Fruit fly (Drosophila melanogaster) whole organism, embryonic: ENCODE results near the gene Antp.
A peak's percentile ranks its signal among the peaks of the same experiment; 100 is the strongest.

Experiments used
- Aef1 ChIP-seq: fragments of 200-800 bp; sonication (Bioruptor generic); IDR thresholded peaks from 3 replicates; pipeline ENCODE4 v1.3.6; 2022; ENCODE audit warnings: missing biosample characterization, missing genetic modification characterization
- Antp ChIP-seq: fragments of 200-800 bp; sonication (Bioruptor generic); optimal IDR thresholded peaks from 3 replicates; lab custom pipeline; 2016; ENCODE audit warnings: missing biosample characterization, missing genetic modification characterization
- Atf6 ChIP-seq: fragments of 200-800 bp; sonication (Bioruptor generic); IDR thresholded peaks from 2 replicates; pipeline ENCODE4 v1.3.6; 2022; ENCODE audit warnings: missing biosample characterization, missing genetic modification characterization
- CG10267 ChIP-seq: fragments of 200-800 bp; sonication (Bioruptor generic); optimal IDR thresholded peaks from 2 replicates; lab custom pipeline; 2018; ENCODE audit warnings: missing biosample characterization, mild to moderate bottlenecking, missing genetic modification characterization, moderate library complexity
- CG10321 ChIP-seq: fragments of 200-800 bp; sonication (Bioruptor generic); IDR thresholded peaks from 2 replicates; pipeline ENCODE4 v1.3.6; 2022; ENCODE audit warnings: missing biosample characterization, missing genetic modification characterization
- CG10462 ChIP-seq: fragments of 200-800 bp; sonication (Bioruptor generic); optimal IDR thresholded peaks from 2 replicates; lab custom pipeline; 2016; ENCODE audit warnings: missing biosample characterization, missing genetic modification characterization
- CG10543 ChIP-seq: fragments of 200-800 bp; sonication (Bioruptor generic); optimal IDR thresholded peaks from 3 replicates; lab custom pipeline; 2017; ENCODE audit warnings: missing biosample characterization, mild to moderate bottlenecking, missing genetic modification characterization, moderate library complexity
- CG11247 ChIP-seq: fragments of 200-800 bp; sonication (Bioruptor generic); IDR thresholded peaks from 2 replicates; pipeline ENCODE4 v1.3.6; 2022; ENCODE audit warnings: missing biosample characterization, missing genetic modification characterization
- CG11723 ChIP-seq: fragments of 200-800 bp; sonication (Bioruptor generic); optimal IDR thresholded peaks from 2 replicates; lab custom pipeline; 2017; ENCODE audit warnings: missing biosample characterization, mild to moderate bottlenecking, missing genetic modification characterization
- CG13123 ChIP-seq: fragments of 200-800 bp; sonication (Bioruptor generic); optimal IDR thresholded peaks from 2 replicates; lab custom pipeline; 2016; ENCODE audit warnings: missing biosample characterization, missing genetic modification characterization
- CG13894 ChIP-seq: fragments of 200-800 bp; sonication (Bioruptor generic); optimal IDR thresholded peaks from 3 replicates; lab custom pipeline; 2018; ENCODE audit warnings: missing biosample characterization, mild to moderate bottlenecking, missing genetic modification characterization, moderate library complexity
- CG16863 ChIP-seq: fragments of 200-800 bp; sonication (Bioruptor generic); optimal IDR thresholded peaks from 3 replicates; lab custom pipeline; 2016; ENCODE audit warnings: missing biosample characterization, missing genetic modification characterization
- CG17359 ChIP-seq: fragments of 200-800 bp; sonication (Bioruptor generic); optimal IDR thresholded peaks from 3 replicates; lab custom pipeline; 2018; ENCODE audit warnings: missing biosample characterization, mild to moderate bottlenecking, missing genetic modification characterization, moderate library complexity
- CG18262 ChIP-seq: fragments of 200-800 bp; optimal IDR thresholded peaks from 3 replicates; lab custom pipeline; 2019; ENCODE audit warnings: missing biosample characterization, mild to moderate bottlenecking, missing genetic modification characterization, moderate library complexity
- CG18619 ChIP-seq: fragments of 200-800 bp; sonication (Bioruptor generic); optimal IDR thresholded peaks from 3 replicates; lab custom pipeline; 2017; ENCODE audit warnings: missing biosample characterization, mild to moderate bottlenecking, missing genetic modification characterization
- CG2120 ChIP-seq: fragments of 200-800 bp; sonication (Bioruptor generic); optimal IDR thresholded peaks from 3 replicates; lab custom pipeline; 2016; ENCODE audit warnings: missing biosample characterization, missing genetic modification characterization
- CG2889 ChIP-seq: fragments of 200-800 bp; sonication (Bioruptor generic); IDR thresholded peaks from 3 replicates; pipeline ENCODE4 v1.3.6; 2022; ENCODE audit warnings: missing biosample characterization, missing genetic modification characterization
- CG31224 ChIP-seq: fragments of 200-800 bp; sonication (Bioruptor generic); IDR thresholded peaks from 2 replicates; pipeline ENCODE4 v1.3.6; 2022; ENCODE audit warnings: missing biosample characterization, missing genetic modification characterization
- CG33213 ChIP-seq: fragments of 200-800 bp; sonication (Bioruptor generic); optimal IDR thresholded peaks from 3 replicates; lab custom pipeline; 2016; ENCODE audit warnings: missing biosample characterization, missing genetic modification characterization
- CG4424 ChIP-seq: fragments of 200-800 bp; sonication (Bioruptor generic); optimal IDR thresholded peaks from 3 replicates; lab custom pipeline; 2016; ENCODE audit warnings: missing biosample characterization, missing genetic modification characterization
- CG6689 ChIP-seq: fragments of 200-800 bp; sonication (Bioruptor generic); IDR thresholded peaks from 2 replicates; pipeline ENCODE4 v1.3.6; 2022; ENCODE audit warnings: missing biosample characterization, missing genetic modification characterization
- CG7357 ChIP-seq: fragments of 200-800 bp; sonication (Bioruptor generic); IDR thresholded peaks from 3 replicates; pipeline ENCODE4 v1.3.6; 2022; ENCODE audit warnings: missing biosample characterization, missing genetic modification characterization
- CG8359 ChIP-seq: fragments of 200-800 bp; sonication (Bioruptor generic); optimal IDR thresholded peaks from 2 replicates; lab custom pipeline; 2017; ENCODE audit warnings: missing biosample characterization, mild to moderate bottlenecking, missing genetic modification characterization, borderline replicate concordance
- CG8478 ChIP-seq: fragments of >200 bp; optimal IDR thresholded peaks from 2 replicates; lab custom pipeline; 2018
- CG9437 ChIP-seq: fragments of 200-800 bp; sonication (Bioruptor generic); optimal IDR thresholded peaks from 2 replicates; lab custom pipeline; 2018; ENCODE audit warnings: missing biosample characterization, mild to moderate bottlenecking, missing genetic modification characterization
- CG9797 ChIP-seq: fragments of 200-800 bp; sonication (Bioruptor generic); optimal IDR thresholded peaks from 3 replicates; lab custom pipeline; 2018; ENCODE audit warnings: missing biosample characterization, mild to moderate bottlenecking, missing genetic modification characterization
- Dad ChIP-seq: fragments of 200-800 bp; sonication (Bioruptor generic); optimal IDR thresholded peaks from 3 replicates; lab custom pipeline; 2016; ENCODE audit warnings: missing biosample characterization, missing genetic modification characterization
- ERR ChIP-seq: fragments of 200-800 bp; sonication (Bioruptor generic); optimal IDR thresholded peaks from 2 replicates; lab custom pipeline; 2016; ENCODE audit warnings: missing biosample characterization, missing genetic modification characterization
- HHEX ChIP-seq: fragments of 200-800 bp; sonication (Bioruptor generic); optimal IDR thresholded peaks from 3 replicates; lab custom pipeline; 2017; ENCODE audit warnings: missing biosample characterization, mild to moderate bottlenecking, missing genetic modification characterization, missing genetic modification reagents
- HmgD ChIP-seq: fragments of 200-800 bp; sonication (Bioruptor generic); optimal IDR thresholded peaks from 3 replicates; lab custom pipeline; 2016; ENCODE audit warnings: missing biosample characterization, missing genetic modification characterization
- Jarid2 ChIP-seq: fragments of 200-800 bp; sonication (Bioruptor generic); optimal IDR thresholded peaks from 3 replicates; lab custom pipeline; 2017; ENCODE audit warnings: mild to moderate bottlenecking, missing biosample characterization, missing genetic modification reagents, missing genetic modification characterization
- Meics ChIP-seq: fragments of 200-800 bp; sonication (Bioruptor generic); optimal IDR thresholded peaks from 2 replicates; lab custom pipeline; 2017; ENCODE audit warnings: missing biosample characterization, mild to moderate bottlenecking, missing genetic modification characterization
- NK7.1 ChIP-seq: fragments of 200-800 bp; sonication (Bioruptor generic); optimal IDR thresholded peaks from 3 replicates; lab custom pipeline; 2016; ENCODE audit warnings: missing biosample characterization, missing genetic modification characterization
- Nf-YC ChIP-seq: fragments of 200-800 bp; optimal IDR thresholded peaks from 3 replicates; lab custom pipeline; 2019; ENCODE audit warnings: missing biosample characterization, mild to moderate bottlenecking, missing genetic modification characterization, moderate library complexity
- Scr ChIP-seq: fragments of 200-800 bp; sonication (Bioruptor generic); IDR thresholded peaks from 2 replicates; pipeline ENCODE4 v1.3.6; 2022; ENCODE audit warnings: missing biosample characterization, missing genetic modification characterization; ENCODE audit not compliant: partially characterized antibody
- Taf1 ChIP-seq: fragments of 200-800 bp; sonication (Bioruptor generic); IDR thresholded peaks from 2 replicates; pipeline ENCODE4 v1.3.6; 2022; ENCODE audit warnings: missing biosample characterization, missing genetic modification characterization
- ara ChIP-seq: fragments of 200-800 bp; sonication (Bioruptor generic); IDR thresholded peaks from 2 replicates; pipeline ENCODE4 v1.3.6; 2022; ENCODE audit warnings: missing biosample characterization, missing genetic modification characterization
- chm ChIP-seq: fragments of 200-800 bp; sonication (Bioruptor generic); IDR thresholded peaks from 2 replicates; pipeline ENCODE4 v1.3.6; 2022; ENCODE audit warnings: missing biosample characterization, missing genetic modification characterization
- croc ChIP-seq: fragments of 200-800 bp; sonication (Bioruptor generic); conservative IDR thresholded peaks from 3 replicates; pipeline ENCODE4 v1.3.6; 2022; ENCODE audit warnings: missing biosample characterization, missing genetic modification characterization
- dpn ChIP-seq, 2 experiments: fragments of 200-800 bp; sonication (Bioruptor generic); optimal IDR thresholded peaks; 3 replicates each; lab custom pipeline; 2016; ENCODE audit warnings: missing biosample characterization in 2 of 2, missing genetic modification characterization in 2 of 2
- exex ChIP-seq: fragments of 200-800 bp; sonication (Bioruptor generic); optimal IDR thresholded peaks from 4 replicates; lab custom pipeline; 2018; ENCODE audit warnings: missing biosample characterization, mild to moderate bottlenecking, missing genetic modification characterization, moderate library complexity
- fd3F ChIP-seq: fragments of 200-800 bp; sonication (Bioruptor generic); optimal IDR thresholded peaks from 2 replicates; lab custom pipeline; 2018; ENCODE audit warnings: missing biosample characterization, mild to moderate bottlenecking, missing genetic modification characterization, moderate library complexity
- insv ChIP-seq, 2 experiments: fragments of 200-800 bp; sonication (Bioruptor generic); optimal IDR thresholded peaks; 3 replicates each; lab custom pipeline; 2016 to 2018; ENCODE audit warnings: missing biosample characterization in 2 of 2, missing genetic modification characterization in 2 of 2
- lola ChIP-seq, 3 experiments: fragments of >200 bp in 2 of 3; fragments of 200-800 bp in 1 of 3; sonication (Bioruptor generic) in 1 of 3; optimal IDR thresholded peaks; 2 replicates each; lab custom pipeline; 2017 to 2019; ENCODE audit warnings: missing biosample characterization in 3 of 3, missing genetic modification characterization in 3 of 3, mild to moderate bottlenecking in 1 of 3, moderate library complexity in 1 of 3
- onecut ChIP-seq: fragments of 200-800 bp; sonication (Bioruptor generic); IDR thresholded peaks from 2 replicates; pipeline ENCODE4 v1.3.6; 2022; ENCODE audit warnings: missing biosample characterization, missing genetic modification characterization
- pnt ChIP-seq: fragments of 200-800 bp; sonication (Bioruptor generic); optimal IDR thresholded peaks from 3 replicates; lab custom pipeline; 2016; ENCODE audit warnings: missing biosample characterization, missing genetic modification characterization
- pros ChIP-seq: fragments of 200-800 bp; sonication (Bioruptor generic); optimal IDR thresholded peaks from 3 replicates; lab custom pipeline; 2019; ENCODE audit warnings: missing biosample characterization, mild to moderate bottlenecking, missing genetic modification characterization, moderate library complexity
- sim ChIP-seq: fragments of 200-800 bp; sonication (Bioruptor generic); IDR thresholded peaks from 2 replicates; pipeline ENCODE4 v1.3.6; 2022; ENCODE audit warnings: missing biosample characterization, missing genetic modification characterization
- sqz ChIP-seq: fragments of 200-800 bp; sonication (Bioruptor generic); optimal IDR thresholded peaks from 3 replicates; lab custom pipeline; 2018; ENCODE audit warnings: missing biosample characterization, mild to moderate bottlenecking, missing genetic modification characterization
- stwl ChIP-seq: fragments of 200-800 bp; sonication (Bioruptor generic); optimal IDR thresholded peaks from 3 replicates; lab custom pipeline; 2018; ENCODE audit warnings: missing biosample characterization, mild to moderate bottlenecking, missing genetic modification characterization, moderate library complexity
- wek ChIP-seq: fragments of 200-800 bp; sonication (Bioruptor generic); optimal IDR thresholded peaks from 3 replicates; lab custom pipeline; 2018; ENCODE audit warnings: missing biosample characterization, mild to moderate bottlenecking, missing genetic modification characterization, moderate library complexity
- zf30C ChIP-seq: fragments of 200-800 bp; sonication (Bioruptor generic); optimal IDR thresholded peaks from 3 replicates; lab custom pipeline; 2018; ENCODE audit warnings: missing biosample characterization, mild to moderate bottlenecking, missing genetic modification characterization

Gene Antp

DNA sequence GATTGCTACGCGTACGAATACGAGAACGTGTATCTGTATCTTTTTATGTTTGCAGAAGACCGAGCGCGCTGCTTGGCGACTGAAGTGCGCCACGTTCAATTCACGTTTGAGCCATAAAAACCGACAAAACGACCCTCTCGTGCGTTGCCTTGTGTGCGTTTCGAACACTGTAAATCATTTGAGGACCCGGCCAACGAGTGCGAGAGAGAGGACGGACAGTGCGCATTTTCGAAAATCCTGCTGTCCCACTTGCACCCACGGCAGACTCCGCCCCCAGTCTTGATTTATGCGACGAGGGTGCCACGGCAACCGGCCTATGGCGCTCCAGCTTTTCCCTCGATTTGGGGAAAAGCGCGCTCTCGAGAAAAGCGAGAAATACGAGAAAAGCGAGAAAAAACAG lies 149.2 kb downstream of the Antp start, which contains the start of gene Scr (continued):
- no peak for TF ChIP-seq dpn (GFP tag; optimal IDR thresholded peaks at IDR 0.05; lab: Kevin White, UChicago)
- no peak for TF ChIP-seq Meics (GFP tag; lab: Kevin White, UChicago)
- no peak for TF ChIP-seq CG11247
- no peak for TF ChIP-seq CG4424 (GFP tag; lab: Kevin White, UChicago)
- TF ChIP-seq Antp (GFP tag; lab: Kevin White, UChicago): peak; percentile 31
- TF ChIP-seq CG16863 (GFP tag; lab: Kevin White, UChicago): no peak
- no peak for TF ChIP-seq CG18619 (GFP tag; lab: Kevin White, UChicago)
- no peak for TF ChIP-seq CG10543 (GFP tag; lab: Kevin White, UChicago)
- TF ChIP-seq wek: no peak
- TF ChIP-seq CG10267 (tag; lab: Kevin White, UChicago): no peak
- TF ChIP-seq CG7357 (GFP tag; lab: Robert Waterston, UW): no peak
- no peak for TF ChIP-seq sim
- TF ChIP-seq Taf1: no peak
- no peak for TF ChIP-seq CG11723 (GFP tag; lab: Kevin White, UChicago)
- TF ChIP-seq CG9797: no peak
- TF ChIP-seq exex (tag; lab: Kevin White, UChicago): no peak
- TF ChIP-seq Jarid2 (GFP tag; lab: Kevin White, UChicago): no peak
- no peak for TF ChIP-seq onecut (GFP tag; lab: Robert Waterston, UW)
- TF ChIP-seq CG18262 (tag; lab: Kevin White, UChicago): no peak
- TF ChIP-seq insv (GFP tag; optimal IDR thresholded peaks at IDR 0.05; lab: Kevin White, UChicago): no peak
- no peak for TF ChIP-seq HmgD (GFP tag; lab: Kevin White, UChicago)
- peak; percentile 59; the same call in 1 of the 2 replicates for TF ChIP-seq chm (GFP tag; lab: Robert Waterston, UW)
- TF ChIP-seq HHEX (GFP tag; lab: Kevin White, UChicago): no peak
- TF ChIP-seq CG2889 (GFP tag; lab: Robert Waterston, UW): no peak
- peak; percentile 98 for TF ChIP-seq Nf-YC (tag; lab: Kevin White, UChicago)
- TF ChIP-seq NK7.1 (GFP tag; lab: Kevin White, UChicago): no peak
- no peak for TF ChIP-seq Aef1 (GFP tag; lab: Robert Waterston, UW)
- TF ChIP-seq CG8359 (GFP tag; lab: Kevin White, UChicago): no peak
- peak; percentile 94 for TF ChIP-seq CG10321 (GFP tag; lab: Robert Waterston, UW)
- TF ChIP-seq fd3F (GFP tag; lab: Kevin White, UChicago): no peak
- no peak for TF ChIP-seq ara (GFP tag; lab: Robert Waterston, UW)
- no peak for TF ChIP-seq lola (GFP tag; optimal IDR thresholded peaks at IDR 0.05; lab: Kevin White, UChicago)
- no peak for TF ChIP-seq pnt (GFP tag; lab: Kevin White, UChicago)
- no peak for TF ChIP-seq CG13894 (tag; lab: Kevin White, UChicago)
- no peak for TF ChIP-seq Atf6 (GFP tag; lab: Robert Waterston, UW)
- TF ChIP-seq CG9437 (GFP tag; lab: Kevin White, UChicago): no peak
- TF ChIP-seq CG2120 (GFP tag; lab: Kevin White, UChicago): no peak
- peak; percentile 71 for TF ChIP-seq CG8478
- no peak for TF ChIP-seq CG17359 (tag; lab: Kevin White, UChicago)
- TF ChIP-seq pros (GFP tag; lab: Kevin White, UChicago): no peak
- no peak for TF ChIP-seq ERR (GFP tag; lab: Kevin White, UChicago)
- TF ChIP-seq zf30C (GFP tag; lab: Kevin White, UChicago): peak; percentile 4
- no peak for TF ChIP-seq stwl (tag; lab: Kevin White, UChicago)
- no peak for TF ChIP-seq CG10462 (GFP tag; lab: Kevin White, UChicago)
- TF ChIP-seq croc (GFP tag; lab: Robert Waterston, UW): no peak
- no peak for TF ChIP-seq CG33213 (GFP tag; lab: Kevin White, UChicago)
- no peak for TF ChIP-seq Dad (GFP tag; lab: Kevin White, UChicago)
- no peak for TF ChIP-seq CG31224 (GFP tag; lab: Robert Waterston, UW)
- TF ChIP-seq Scr: no peak
- TF ChIP-seq CG13123 (GFP tag; lab: Kevin White, UChicago): no peak
- TF ChIP-seq CG6689 (GFP tag; lab: Robert Waterston, UW): no peak
- TF ChIP-seq sqz: no peak
